Worm (Caenorhabditis elegans): ENCODE measurements around the gene Y58A7A.5.

ce11 chrV:5088311-5088710 lies 1.5 kb upstream of the Y58A7A.5 start:
- TF ChIP-seq cey-2 (tag; optimal IDR thresholded peaks at IDR 0.05; ENCODE audit: borderline replicate concordance, insufficient read depth) (no peak), R02D3.7 (tag; optimal IDR thresholded peaks at IDR 0.05) (no peak), dpl-1 (GFP tag; optimal IDR thresholded peaks at IDR 0.05) (no peak), nhr-237 (tag; optimal IDR thresholded peaks at IDR 0.05) (no peak), lir-3 (tag; optimal IDR thresholded peaks at IDR 0.05) (no peak), unc-130 (GFP tag; optimal IDR thresholded peaks at IDR 0.05) (no peak), mes-2 (tag; optimal IDR thresholded peaks at IDR 0.05; ENCODE audit: poor library complexity, severe bottlenecking) (no peak), nhr-76 (tag; optimal IDR thresholded peaks at IDR 0.05) (no peak), pha-4 (GFP tag; IDR thresholded peaks at IDR 0.05) (no peak), pha-4 (tag; optimal IDR thresholded peaks at IDR 0.05) (no peak), nhr-25 (tag; optimal IDR thresholded peaks at IDR 0.05; ENCODE audit: borderline replicate concordance, insufficient read depth) (no peak), daf-12 (tag; optimal IDR thresholded peaks at IDR 0.05) (no peak), F49E8.2 (tag; optimal IDR thresholded peaks at IDR 0.05; ENCODE audit: borderline replicate concordance) (no peak), unc-39 (tag; optimal IDR thresholded peaks at IDR 0.05) (no peak)
